Worm (Caenorhabditis elegans) whole organism, L4 larva: ENCODE measurements around the gene srbc-23.

Source experiments
- aha-1 ChIP-seq: fragments of 150-350 bp; peaks from one replicate; lab custom pipeline; 2014; ENCODE audit warnings: missing biosample characterization, missing genetic modification characterization
- daf-16 ChIP-seq, 3 experiments: sonication (generic microtip); optimal IDR thresholded peaks; 2 replicates each; lab custom pipeline; 2016 to 2017; ENCODE audit warnings: missing genetic modification characterization in 3 of 3, missing genetic modification reagents in 3 of 3, mild to moderate bottlenecking in 2 of 3, missing compliant biosample characterization in 2 of 3, missing biosample characterization in 1 of 3, moderate library complexity in 1 of 3
- lin-39 ChIP-seq: fragments of 150-350 bp; optimal IDR thresholded peaks from 2 replicates; lab custom pipeline; 2014; ENCODE audit warnings: missing biosample characterization, missing genetic modification reagents, missing genetic modification characterization
- lsy-2 ChIP-seq, 2 experiments: fragments of 150-350 bp in 1 of 2; sonication (generic microtip) in 1 of 2; optimal IDR thresholded peaks; 2 replicates each; lab custom pipeline; 2014 to 2017; ENCODE audit warnings: missing biosample characterization in 2 of 2, missing genetic modification characterization in 2 of 2
- mes-2 ChIP-seq: sonication (generic microtip); optimal IDR thresholded peaks from 2 replicates; lab custom pipeline; 2016; ENCODE audit warnings: missing genotype, mild to moderate bottlenecking, missing genetic modification characterization, missing compliant biosample characterization; ENCODE audit not compliant: poor library complexity, severe bottlenecking
- nhr-237 ChIP-seq: sonication (generic microtip); optimal IDR thresholded peaks from 2 replicates; lab custom pipeline; 2017; ENCODE audit warnings: missing biosample characterization, missing genetic modification characterization
- nhr-25 ChIP-seq: sonication (generic microtip); optimal IDR thresholded peaks from 2 replicates; lab custom pipeline; 2017; ENCODE audit warnings: missing genetic modification characterization, mild to moderate bottlenecking, missing compliant biosample characterization, antibody characterized with exemption, moderate library complexity, borderline replicate concordance; ENCODE audit not compliant: insufficient read depth
- nhr-77 ChIP-seq: fragments of 150-350 bp; optimal IDR thresholded peaks from 2 replicates; lab custom pipeline; 2014; ENCODE audit warnings: missing biosample characterization, missing genetic modification characterization
- pqm-1 ChIP-seq: sonication (generic microtip); optimal IDR thresholded peaks from 2 replicates; lab custom pipeline; 2017; ENCODE audit warnings: missing biosample characterization, missing genetic modification characterization
- zag-1 ChIP-seq: fragments of 150-350 bp; optimal IDR thresholded peaks from 2 replicates; lab custom pipeline; 2014; ENCODE audit warnings: missing biosample characterization, missing genetic modification characterization
- zip-2 ChIP-seq: fragments of 150-350 bp; optimal IDR thresholded peaks from 2 replicates; lab custom pipeline; 2014; ENCODE audit warnings: missing biosample characterization, missing genetic modification characterization

ce11 chrV:2166679-2167078 is 13.3 kb downstream of the srbc-23 start, which contains the start of gene srbc-19:
- no peak for TF ChIP-seq zag-1 (tag; lab: Kevin White, UChicago)
- TF ChIP-seq zip-2 (tag; lab: Kevin White, UChicago): no peak
- no peak for TF ChIP-seq nhr-77 (tag; lab: Kevin White, UChicago)
- no peak for TF ChIP-seq lsy-2 (tag; optimal IDR thresholded peaks at IDR 0.05; lab: Kevin White, UChicago)
- no peak for TF ChIP-seq pqm-1 (tag; lab: Kevin White, UChicago)
- TF ChIP-seq daf-16 (GFP tag; optimal IDR thresholded peaks at IDR 0.05; lab: Kevin White, UChicago): no peak
- no peak for TF ChIP-seq daf-16 (tag; optimal IDR thresholded peaks at IDR 0.05; lab: Kevin White, UChicago)
- TF ChIP-seq aha-1 (tag; lab: Kevin White, UChicago): no peak
- TF ChIP-seq nhr-237 (tag; lab: Kevin White, UChicago): no peak
- no peak for TF ChIP-seq mes-2 (tag; lab: Kevin White, UChicago)
- TF ChIP-seq lin-39: no peak
- TF ChIP-seq nhr-25 (tag; lab: Kevin White, UChicago): no peak
